Fruit fly (Drosophila melanogaster): ENCODE results near the gene Hcs.

Hcs gene

dm6 chr3R:5518627-5519026 lies 43.9 kb downstream of the Hcs start (continued):
- peak; percentile 28 for TF ChIP-seq CG17385 (GFP tag; optimal IDR thresholded peaks at IDR 0.05)
- no peak for TF ChIP-seq ato (GFP tag; IDR thresholded peaks at IDR 0.05; ENCODE audit: partially characterized antibody)
- TF ChIP-seq HLH3B (GFP tag; IDR thresholded peaks at IDR 0.05): peak; percentile 32; the same call in 1 of the 2 replicates
- TF ChIP-seq lov (optimal IDR thresholded peaks at IDR 0.05): no peak
- 0 out of 3 replicates have a peak, but pooled peaks have one; percentile 49 for TF ChIP-seq lov (GFP tag; IDR thresholded peaks at IDR 0.05)
- TF ChIP-seq inv (GFP tag; IDR thresholded peaks at IDR 0.05; ENCODE audit: partially characterized antibody): no peak
- TF ChIP-seq ssp (GFP tag; IDR thresholded peaks at IDR 0.05): no peak
- TF ChIP-seq Hand (GFP tag; optimal IDR thresholded peaks at IDR 0.05): no peak
- TF ChIP-seq CG31441 (GFP tag; IDR thresholded peaks at IDR 0.05): peak; percentile 65
- no peak for TF ChIP-seq Vsx1 (GFP tag; optimal IDR thresholded peaks at IDR 0.05)
- TF ChIP-seq CG16863 (GFP tag; optimal IDR thresholded peaks at IDR 0.05): peak; percentile 65
- TF ChIP-seq NC2α (GFP tag; optimal IDR thresholded peaks at IDR 0.05): peak; percentile 19
- TF ChIP-seq Nf-YC (tag; optimal IDR thresholded peaks at IDR 0.05): no peak
- TF ChIP-seq onecut (GFP tag; IDR thresholded peaks at IDR 0.05): peak; percentile 46
- peak; percentile 0 for TF ChIP-seq CG12104 (GFP tag; optimal IDR thresholded peaks at IDR 0.05)
- peak; percentile 26 for TF ChIP-seq nom (GFP tag; optimal IDR thresholded peaks at IDR 0.05)
- TF ChIP-seq Dbx (GFP tag; IDR thresholded peaks at IDR 0.05): no peak
- TF ChIP-seq CG1603 (tag; optimal IDR thresholded peaks at IDR 0.05): peak; percentile 68
- TF ChIP-seq gfzf (GFP tag; optimal IDR thresholded peaks at IDR 0.05): no peak
- TF ChIP-seq CkIIα-i1 (GFP tag; IDR thresholded peaks at IDR 0.05): no peak
- TF ChIP-seq ERR (GFP tag; optimal IDR thresholded peaks at IDR 0.05): no peak
- no peak for TF ChIP-seq BtbVII (GFP tag; optimal IDR thresholded peaks at IDR 0.05)
- no peak for TF ChIP-seq stwl (tag; optimal IDR thresholded peaks at IDR 0.05)
- peak; percentile 34 for TF ChIP-seq CG30431 (GFP tag; optimal IDR thresholded peaks at IDR 0.05)
- TF ChIP-seq Ptx1 (GFP tag; IDR thresholded peaks at IDR 0.05): peak; percentile 53
- no peak for TF ChIP-seq CG14965 (GFP tag; optimal IDR thresholded peaks at IDR 0.05; ENCODE audit: borderline replicate concordance)
- TF ChIP-seq Dek (tag; optimal IDR thresholded peaks at IDR 0.05): peak; percentile 0
- peak; percentile 33 for TF ChIP-seq fd3F (GFP tag; optimal IDR thresholded peaks at IDR 0.05)
- TF ChIP-seq pho (GFP tag; optimal IDR thresholded peaks at IDR 0.05): no peak
- no peak for TF ChIP-seq en (GFP tag; optimal IDR thresholded peaks at IDR 0.05)
- TF ChIP-seq Drgx (GFP tag; IDR thresholded peaks at IDR 0.05): peak; percentile 51
- peak; percentile 43; the same call in 1 of the 2 replicates for TF ChIP-seq stc (GFP tag; IDR thresholded peaks at IDR 0.05)
- TF ChIP-seq CG7987 (GFP tag; optimal IDR thresholded peaks at IDR 0.05): no peak
- peak; percentile 23; the same call in 1 of the 2 replicates for TF ChIP-seq CG6689 (GFP tag; IDR thresholded peaks at IDR 0.05)
- peak; percentile 55; the same call in 1 of the 3 replicates for TF ChIP-seq ase (GFP tag; IDR thresholded peaks at IDR 0.05)
- TF ChIP-seq Chrac-16 (GFP tag; optimal IDR thresholded peaks at IDR 0.05): peak; percentile 39
- no peak for TF ChIP-seq emc (GFP tag; optimal IDR thresholded peaks at IDR 0.05)
- no peak for TF ChIP-seq CG10959 (GFP tag; IDR thresholded peaks at IDR 0.05)
- peak; percentile 68; the same call in 1 of the 3 replicates for TF ChIP-seq CG11456 (GFP tag; IDR thresholded peaks at IDR 0.05)
- peak; percentile 51 for TF ChIP-seq shn (GFP tag; optimal IDR thresholded peaks at IDR 0.05)
- TF ChIP-seq Blimp-1 (GFP tag; optimal IDR thresholded peaks at IDR 0.05): peak; percentile 56
- TF ChIP-seq CG3065 (GFP tag; optimal IDR thresholded peaks at IDR 0.05): peak; percentile 29
- no peak for TF ChIP-seq klu (GFP tag; IDR thresholded peaks at IDR 0.05)
- TF ChIP-seq Gsc (GFP tag; IDR thresholded peaks at IDR 0.05): no peak
- TF ChIP-seq vvl (GFP tag; IDR thresholded peaks at IDR 0.05): peak; percentile 61
- no peak for TF ChIP-seq lab (GFP tag; optimal IDR thresholded peaks at IDR 0.05)
- TF ChIP-seq toy (GFP tag; IDR thresholded peaks at IDR 0.05): no peak
- peak; percentile 43 for TF ChIP-seq slp2 (GFP tag; optimal IDR thresholded peaks at IDR 0.05)
- no peak for TF ChIP-seq CG17568 (GFP tag; optimal IDR thresholded peaks at IDR 0.05)
- TF ChIP-seq ap (GFP tag; IDR thresholded peaks at IDR 0.05): 0 out of 2 replicates have a peak, but pooled peaks have one; percentile 37
- TF ChIP-seq hth (optimal IDR thresholded peaks at IDR 0.05): no peak
- TF ChIP-seq Dref (GFP tag; IDR thresholded peaks at IDR 0.05): no peak

All from whole organism, embryonic.